Fruit fly (Drosophila melanogaster) whole organism, wandering third instar larva: ENCODE data around the gene CG6443.

Experiments used
- GATAd ChIP-seq: sonication (Bioruptor generic); optimal IDR thresholded peaks from 2 replicates; lab custom pipeline; 2016; ENCODE audit warnings: missing biosample characterization, missing genetic modification characterization
- Mio ChIP-seq: sonication (Bioruptor generic); optimal IDR thresholded peaks from 2 replicates; lab custom pipeline; 2016; ENCODE audit warnings: missing biosample characterization, missing genetic modification characterization
- OdsH ChIP-seq: fragments of 200-800 bp; sonication (Bioruptor generic); optimal IDR thresholded peaks from 2 replicates; lab custom pipeline; 2016; ENCODE audit warnings: missing biosample characterization, mild to moderate bottlenecking, missing genetic modification characterization
- br ChIP-seq: fragments of 200-800 bp; sonication (Bioruptor generic); optimal IDR thresholded peaks from 2 replicates; lab custom pipeline; 2016; ENCODE audit warnings: missing biosample characterization, missing genetic modification characterization
- dsf ChIP-seq: sonication (Bioruptor generic); optimal IDR thresholded peaks from 2 replicates; lab custom pipeline; 2016; ENCODE audit warnings: missing biosample characterization, missing genetic modification characterization, borderline replicate concordance
- foxo ChIP-seq, 2 experiments: fragments of 200-800 bp; sonication (Bioruptor generic); optimal IDR thresholded peaks; 2 replicates in 1 of 2; 3 replicates in 1 of 2; lab custom pipeline; 2016 to 2017; ENCODE audit warnings: missing biosample characterization in 2 of 2, missing genetic modification characterization in 2 of 2
- h ChIP-seq: fragments of 200-800 bp; sonication (Bioruptor generic); optimal IDR thresholded peaks from 3 replicates; lab custom pipeline; 2016; ENCODE audit warnings: missing biosample characterization, mild to moderate bottlenecking, missing genetic modification characterization
- pan ChIP-seq: fragments of >200 bp; optimal IDR thresholded peaks from 2 replicates; lab custom pipeline; 2017
- rgr ChIP-seq: fragments of 200-800 bp; sonication (Bioruptor generic); optimal IDR thresholded peaks from 3 replicates; lab custom pipeline; 2016; ENCODE audit warnings: missing biosample characterization, mild to moderate bottlenecking, missing genetic modification characterization
- sage ChIP-seq: fragments of 200-800 bp; sonication (Bioruptor generic); optimal IDR thresholded peaks from 2 replicates; lab custom pipeline; 2016; ENCODE audit warnings: missing biosample characterization, mild to moderate bottlenecking, missing genetic modification characterization
- sv ChIP-seq: fragments of 200-800 bp; sonication (Bioruptor generic); optimal IDR thresholded peaks from 3 replicates; lab custom pipeline; 2016; ENCODE audit warnings: missing biosample characterization, missing genetic modification characterization
- tai ChIP-seq: sonication (Bioruptor generic); optimal IDR thresholded peaks from 2 replicates; lab custom pipeline; 2016; ENCODE audit warnings: missing biosample characterization, missing genetic modification characterization
- usp ChIP-seq: fragments of >200 bp; optimal IDR thresholded peaks from 2 replicates; lab custom pipeline; 2017; ENCODE audit warnings: missing biosample characterization, missing genetic modification characterization

DNA sequence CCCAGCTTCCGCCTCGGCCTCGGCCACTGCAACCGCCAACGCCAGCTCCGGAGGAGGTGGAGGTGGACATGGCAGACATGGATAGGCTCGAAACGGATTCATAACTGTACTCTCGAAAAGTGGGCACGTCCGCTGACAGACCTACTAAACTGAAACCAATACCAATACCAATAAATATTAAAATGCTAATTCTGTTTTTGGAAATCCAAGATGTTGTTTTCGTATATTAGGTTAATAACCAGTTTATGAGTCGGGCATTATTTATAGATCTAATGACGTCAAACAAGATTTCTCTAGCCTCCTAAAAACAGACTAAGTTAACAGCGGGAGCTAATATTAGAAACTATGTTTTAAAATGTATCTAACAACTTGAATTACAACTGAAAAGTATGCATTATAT, 46.6 kb upstream of the CG6443 start:
- TF ChIP-seq sage (no peak), br (no peak), OdsH (GFP tag; lab: Kevin White, UChicago) (no peak), dsf (GFP tag; lab: Kevin White, UChicago) (no peak), usp (GFP tag; lab: Kevin White, UChicago) (no peak), Mio (GFP tag; lab: Kevin White, UChicago) (no peak), sv (GFP tag; lab: Kevin White, UChicago) (no peak), pan (lab: Kevin White, UChicago) (no peak), tai (GFP tag; lab: Kevin White, UChicago) (no peak), foxo (GFP tag; optimal IDR thresholded peaks at IDR 0.05; lab: Kevin White, UChicago) (no peak), GATAd (GFP tag; lab: Kevin White, UChicago) (no peak), rgr (no peak), h (GFP tag; lab: Kevin White, UChicago) (no peak)
